Fruit fly (Drosophila melanogaster): ENCODE measurements around the gene CG9396.

The CG9396 gene

dm6 chr3R:9550265-9551012 is 21.0 kb downstream of the CG9396 start (continued):
- peak; percentile 27 for TF ChIP-seq CG15269 (tag; optimal IDR thresholded peaks at IDR 0.05)
- TF ChIP-seq Pdp1 (GFP tag; optimal IDR thresholded peaks at IDR 0.05) = peak in 1 of 2 experiments; percentile 63
- peak; percentile 1 for TF ChIP-seq dmrt99B (tag; optimal IDR thresholded peaks at IDR 0.05)
- no peak for TF ChIP-seq Nf-YA (GFP tag; IDR thresholded peaks at IDR 0.05)
- no peak for TF ChIP-seq CG31388 (GFP tag; optimal IDR thresholded peaks at IDR 0.05)
- no peak for TF ChIP-seq sisA (GFP tag; IDR thresholded peaks at IDR 0.05)
- TF ChIP-seq twi (tag; optimal IDR thresholded peaks at IDR 0.05) = peak; percentile 22
- peak; percentile 39 for TF ChIP-seq exex (tag; optimal IDR thresholded peaks at IDR 0.05)
- peak; percentile 26 for TF ChIP-seq CG6254 (GFP tag; optimal IDR thresholded peaks at IDR 0.05)
- TF ChIP-seq CG15601 (tag; optimal IDR thresholded peaks at IDR 0.05) = peak; percentile 52
- TF ChIP-seq org-1 (GFP tag; optimal IDR thresholded peaks at IDR 0.05) = no peak
- TF ChIP-seq zfh2 (GFP tag; optimal IDR thresholded peaks at IDR 0.05) = no peak
- TF ChIP-seq CG17802 (tag; optimal IDR thresholded peaks at IDR 0.05) = no peak

- TF ChIP-seq Dip2 (GFP tag; IDR thresholded peaks at IDR 0.05) = no peak
- TF ChIP-seq MTF-1 (GFP tag; optimal IDR thresholded peaks at IDR 0.05; ENCODE audit: borderline replicate concordance) = no peak
- TF ChIP-seq CG17802 (tag; optimal IDR thresholded peaks at IDR 0.05) = no peak
- TF ChIP-seq pnt (GFP tag; optimal IDR thresholded peaks at IDR 0.05) = no peak
- no peak for TF ChIP-seq Fer1 (GFP tag; optimal IDR thresholded peaks at IDR 0.05)
- TF ChIP-seq CG5245 (GFP tag; optimal IDR thresholded peaks at IDR 0.05) = no peak
- no peak for TF ChIP-seq CG12942 (GFP tag; optimal IDR thresholded peaks at IDR 0.05)
- peak; percentile 93 for TF ChIP-seq grn (GFP tag; optimal IDR thresholded peaks at IDR 0.05)
- TF ChIP-seq Nf-YB (GFP tag; optimal IDR thresholded peaks at IDR 0.05) = no peak
- peak; percentile 80 for TF ChIP-seq GATAe (GFP tag; conservative IDR thresholded peaks at IDR 0.05)
- TF ChIP-seq vvl (GFP tag; IDR thresholded peaks at IDR 0.05) = 0 out of 2 replicates have a peak, but pooled peaks have one; percentile 14
- no peak for TF ChIP-seq pan (optimal IDR thresholded peaks at IDR 0.05)
- TF ChIP-seq pan (GFP tag; optimal IDR thresholded peaks at IDR 0.05 in 1 of 2, IDR thresholded peaks at IDR 0.05 in 1 of 2) = no peak
- no peak for TF ChIP-seq CG11398 (GFP tag; optimal IDR thresholded peaks at IDR 0.05)
- TF ChIP-seq fd102C (GFP tag; optimal IDR thresholded peaks at IDR 0.05) = no peak
- TF ChIP-seq sug (tag; optimal IDR thresholded peaks at IDR 0.05) = peak; percentile 41
- peak; percentile 32 for TF ChIP-seq HmgZ (tag; optimal IDR thresholded peaks at IDR 0.05)
- TF ChIP-seq PHDP (tag; optimal IDR thresholded peaks at IDR 0.05) = no peak
- TF ChIP-seq CG15479 (GFP tag; optimal IDR thresholded peaks at IDR 0.05) = peak; percentile 18
- TF ChIP-seq MESR4 (GFP tag; optimal IDR thresholded peaks at IDR 0.05) = no peak
- TF ChIP-seq CG17385 (GFP tag; optimal IDR thresholded peaks at IDR 0.05) = no peak
- TF ChIP-seq toy (GFP tag; IDR thresholded peaks at IDR 0.05) = no peak
- TF ChIP-seq twi (tag; optimal IDR thresholded peaks at IDR 0.05) = peak; percentile 70
- TF ChIP-seq mirr (GFP tag; optimal IDR thresholded peaks at IDR 0.05) = peak; percentile 12
- TF ChIP-seq Mad (GFP tag; optimal IDR thresholded peaks at IDR 0.05) = no peak
- no peak for TF ChIP-seq gt (GFP tag; IDR thresholded peaks at IDR 0.05)
- no peak for TF ChIP-seq prd (optimal IDR thresholded peaks at IDR 0.05)
- no peak for TF ChIP-seq prd (GFP tag; IDR thresholded peaks at IDR 0.05)
- TF ChIP-seq CG1832 (GFP tag; optimal IDR thresholded peaks at IDR 0.05) = no peak
- no peak for TF ChIP-seq CG14667 (GFP tag; IDR thresholded peaks at IDR 0.05)
- TF ChIP-seq CG1529 (GFP tag; optimal IDR thresholded peaks at IDR 0.05) = no peak
- TF ChIP-seq Dip3 (GFP tag; optimal IDR thresholded peaks at IDR 0.05) = no peak
- no peak for TF ChIP-seq CG8290 (GFP tag; optimal IDR thresholded peaks at IDR 0.05)
- TF ChIP-seq CG8290 (tag; optimal IDR thresholded peaks at IDR 0.05) = peak in 1 of 2 experiments; percentile 10
- no peak for TF ChIP-seq zfh2 (GFP tag; optimal IDR thresholded peaks at IDR 0.05)
- peak; percentile 15 for TF ChIP-seq wek (GFP tag; optimal IDR thresholded peaks at IDR 0.05)
- TF ChIP-seq pb (GFP tag; optimal IDR thresholded peaks at IDR 0.05) = no peak
- TF ChIP-seq bbx (GFP tag; IDR thresholded peaks at IDR 0.05; ENCODE audit: partially characterized antibody) = no peak
- peak; percentile 58 for TF ChIP-seq ftz-f1 (GFP tag; optimal IDR thresholded peaks at IDR 0.05)
Observed at dm6 chr3R:9548769-9549168, 22.7 kb downstream of the CG9396 start.

All from whole organism, embryonic.